Fruit fly (Drosophila melanogaster) whole organism, embryonic: ENCODE data around the gene hob.

Experiments used
- CG10543 ChIP-seq: fragments of 200-800 bp; sonication (Bioruptor generic); optimal IDR thresholded peaks from 3 replicates; lab custom pipeline; 2017; ENCODE audit warnings: missing biosample characterization, mild to moderate bottlenecking, missing genetic modification characterization, moderate library complexity
- CG10959 ChIP-seq: fragments of 200-800 bp; sonication (Bioruptor generic); IDR thresholded peaks from 2 replicates; pipeline ENCODE4 v1.3.6; 2022; ENCODE audit warnings: missing biosample characterization, missing genetic modification characterization
- CG11085 ChIP-seq: fragments of 200-800 bp; sonication (Bioruptor generic); IDR thresholded peaks from 2 replicates; pipeline ENCODE4 v1.3.6; 2022; ENCODE audit warnings: missing biosample characterization, missing genetic modification characterization
- CG11093 ChIP-seq: fragments of 200-800 bp; sonication (Bioruptor generic); IDR thresholded peaks from 3 replicates; pipeline ENCODE4 v1.3.6; 2022; ENCODE audit warnings: missing biosample characterization, missing genetic modification characterization
- CG11695 ChIP-seq: fragments of 200-800 bp; sonication (Bioruptor generic); IDR thresholded peaks from 3 replicates; pipeline ENCODE4 v1.3.6; 2022; ENCODE audit warnings: missing biosample characterization, missing genetic modification characterization
- CG12071 ChIP-seq: fragments of 200-800 bp; sonication (Bioruptor generic); optimal IDR thresholded peaks from 3 replicates; lab custom pipeline; 2018; ENCODE audit warnings: missing biosample characterization, mild to moderate bottlenecking, missing genetic modification characterization
- CG12104 ChIP-seq: fragments of 200-800 bp; sonication (Bioruptor generic); optimal IDR thresholded peaks from 3 replicates; lab custom pipeline; 2016; ENCODE audit warnings: missing biosample characterization, missing genetic modification characterization
- CG12391 ChIP-seq: fragments of 200-800 bp; sonication (Bioruptor generic); optimal IDR thresholded peaks from 3 replicates; lab custom pipeline; 2018; ENCODE audit warnings: missing biosample characterization, mild to moderate bottlenecking, missing genetic modification characterization, moderate library complexity
- CG12659 ChIP-seq: fragments of 200-800 bp; sonication (Bioruptor generic); optimal IDR thresholded peaks from 3 replicates; lab custom pipeline; 2017; ENCODE audit warnings: mild to moderate bottlenecking, missing biosample characterization, missing genetic modification reagents, missing genetic modification characterization
- CG13424 ChIP-seq: fragments of 200-800 bp; sonication (Bioruptor generic); optimal IDR thresholded peaks from 2 replicates; lab custom pipeline; 2019; ENCODE audit warnings: missing biosample characterization, mild to moderate bottlenecking, missing genetic modification characterization, moderate library complexity
- CG15011 ChIP-seq: fragments of 200-800 bp; sonication (Bioruptor generic); optimal IDR thresholded peaks from 3 replicates; lab custom pipeline; 2018; ENCODE audit warnings: missing biosample characterization, mild to moderate bottlenecking, missing genetic modification characterization
- CG15479 ChIP-seq: fragments of 200-800 bp; sonication (Bioruptor generic); optimal IDR thresholded peaks from 3 replicates; lab custom pipeline; 2019; ENCODE audit warnings: missing biosample characterization, mild to moderate bottlenecking, missing genetic modification characterization, moderate library complexity
- CG18619 ChIP-seq: fragments of 200-800 bp; sonication (Bioruptor generic); optimal IDR thresholded peaks from 3 replicates; lab custom pipeline; 2017; ENCODE audit warnings: missing biosample characterization, mild to moderate bottlenecking, missing genetic modification characterization
- CG18764 ChIP-seq: fragments of 200-800 bp; sonication (Bioruptor generic); optimal IDR thresholded peaks from 3 replicates; lab custom pipeline; 2016; ENCODE audit warnings: missing biosample characterization, missing genetic modification characterization
- CG2129 ChIP-seq: fragments of 200-800 bp; sonication (Bioruptor generic); IDR thresholded peaks from 2 replicates; pipeline ENCODE4 v1.3.6; 2022; ENCODE audit warnings: missing biosample characterization, missing genetic modification characterization; ENCODE audit not compliant: partially characterized antibody
- CG31365 ChIP-seq: fragments of 200-800 bp; sonication (Bioruptor generic); optimal IDR thresholded peaks from 2 replicates; lab custom pipeline; 2018; ENCODE audit warnings: missing biosample characterization, mild to moderate bottlenecking, missing genetic modification characterization
- CG4617 ChIP-seq: fragments of 200-800 bp; sonication (Bioruptor generic); optimal IDR thresholded peaks from 3 replicates; lab custom pipeline; 2016; ENCODE audit warnings: missing biosample characterization, missing genetic modification characterization, borderline replicate concordance
- CG4854 ChIP-seq: fragments of 200-800 bp; sonication (Bioruptor generic); optimal IDR thresholded peaks from 2 replicates; lab custom pipeline; 2016; ENCODE audit warnings: missing biosample characterization, missing genetic modification characterization, inconsistent platforms
- CG7839 ChIP-seq: fragments of 200-800 bp; sonication (Bioruptor generic); optimal IDR thresholded peaks from 3 replicates; lab custom pipeline; 2018; ENCODE audit warnings: missing biosample characterization, mild to moderate bottlenecking, missing genetic modification characterization, moderate library complexity
- CG8281 ChIP-seq: fragments of 200-800 bp; sonication (Bioruptor generic); optimal IDR thresholded peaks from 2 replicates; lab custom pipeline; 2018; ENCODE audit warnings: missing biosample characterization, mild to moderate bottlenecking, missing genetic modification characterization, moderate library complexity
- CG8478 ChIP-seq: fragments of >200 bp; optimal IDR thresholded peaks from 2 replicates; lab custom pipeline; 2018
- Chrac-16 ChIP-seq: fragments of 200-800 bp; sonication (Bioruptor generic); optimal IDR thresholded peaks from 3 replicates; lab custom pipeline; 2016; ENCODE audit warnings: missing biosample characterization, missing genetic modification characterization
- Dip2 ChIP-seq: fragments of 200-800 bp; sonication (Bioruptor generic); IDR thresholded peaks from 2 replicates; pipeline ENCODE4 v1.3.6; 2022; ENCODE audit warnings: missing biosample characterization, missing genetic modification characterization
- Dll ChIP-seq: fragments of 200-800 bp; sonication (Bioruptor generic); IDR thresholded peaks from 4 replicates; pipeline ENCODE4 v1.3.6; 2022; ENCODE audit warnings: missing biosample characterization, missing genetic modification characterization; ENCODE audit not compliant: partially characterized antibody
- HHEX ChIP-seq: fragments of 200-800 bp; sonication (Bioruptor generic); optimal IDR thresholded peaks from 3 replicates; lab custom pipeline; 2017; ENCODE audit warnings: missing biosample characterization, mild to moderate bottlenecking, missing genetic modification characterization, missing genetic modification reagents
- Hey ChIP-seq: fragments of 200-800 bp; sonication (Bioruptor generic); optimal IDR thresholded peaks from 3 replicates; lab custom pipeline; 2018; ENCODE audit warnings: missing biosample characterization, mild to moderate bottlenecking, missing genetic modification characterization
- Med ChIP-seq: fragments of 200-800 bp; sonication (Bioruptor generic); peaks from one replicate; lab custom pipeline; 2016; ENCODE audit warnings: missing biosample characterization, missing genetic modification characterization, mild to moderate bottlenecking, inconsistent platforms, moderate library complexity
- Pdp1 ChIP-seq, 2 experiments: fragments of 200-800 bp; sonication (Bioruptor generic); optimal IDR thresholded peaks; 3 replicates each; lab custom pipeline; 2016; ENCODE audit warnings: missing biosample characterization in 2 of 2, missing genetic modification characterization in 2 of 2, mild to moderate bottlenecking in 1 of 2, moderate library complexity in 1 of 2
- Six4 ChIP-seq: fragments of 200-800 bp; sonication (Bioruptor generic); optimal IDR thresholded peaks from 2 replicates; lab custom pipeline; 2016; ENCODE audit warnings: missing biosample characterization, missing genetic modification characterization
- Vsx1 ChIP-seq: fragments of 200-800 bp; sonication (Bioruptor generic); optimal IDR thresholded peaks from 2 replicates; lab custom pipeline; 2017; ENCODE audit warnings: missing biosample characterization, mild to moderate bottlenecking, missing genetic modification characterization, missing genetic modification reagents
- Xbp1 ChIP-seq: fragments of 200-800 bp; sonication (Bioruptor generic); optimal IDR thresholded peaks from 3 replicates; lab custom pipeline; 2016; ENCODE audit warnings: missing biosample characterization, mild to moderate bottlenecking, missing genetic modification characterization
- az2 ChIP-seq: fragments of 200-800 bp; sonication (Bioruptor generic); optimal IDR thresholded peaks from 3 replicates; lab custom pipeline; 2016; ENCODE audit warnings: missing biosample characterization, missing genetic modification characterization
- bsh ChIP-seq, 2 experiments: fragments of 200-800 bp; sonication (Bioruptor generic); optimal IDR thresholded peaks; 2 replicates each; lab custom pipeline; 2017 to 2018; ENCODE audit warnings: mild to moderate bottlenecking in 2 of 2, missing biosample characterization in 2 of 2, missing genetic modification characterization in 2 of 2, moderate library complexity in 1 of 2
- chinmo ChIP-seq: fragments of 200-800 bp; sonication (Bioruptor generic); IDR thresholded peaks from 4 replicates; pipeline ENCODE4 v1.3.6; 2022; ENCODE audit warnings: missing biosample characterization, missing genetic modification characterization; ENCODE audit not compliant: partially characterized antibody
- crol ChIP-seq: fragments of 200-800 bp; sonication (Bioruptor generic); IDR thresholded peaks from 2 replicates; pipeline ENCODE4 v1.3.6; 2022; ENCODE audit warnings: missing biosample characterization, missing genetic modification characterization
- crp ChIP-seq, 2 experiments: fragments of 200-800 bp; sonication (Bioruptor generic); optimal IDR thresholded peaks; 2 replicates in 1 of 2; 3 replicates in 1 of 2; lab custom pipeline; 2017; ENCODE audit warnings: missing biosample characterization in 2 of 2, missing genetic modification characterization in 2 of 2, mild to moderate bottlenecking in 1 of 2, moderate library complexity in 1 of 2
- dimm ChIP-seq: fragments of 200-800 bp; sonication (Bioruptor generic); IDR thresholded peaks from 2 replicates; pipeline ENCODE4 v1.3.6; 2022; ENCODE audit warnings: missing biosample characterization, missing genetic modification characterization
- dmrt11E ChIP-seq: fragments of 200-800 bp; sonication (Bioruptor generic); optimal IDR thresholded peaks from 3 replicates; lab custom pipeline; 2018; ENCODE audit warnings: missing biosample characterization, mild to moderate bottlenecking, missing genetic modification characterization, moderate library complexity
- dpn ChIP-seq, 2 experiments: fragments of 200-800 bp; sonication (Bioruptor generic); optimal IDR thresholded peaks; 3 replicates each; lab custom pipeline; 2016; ENCODE audit warnings: missing biosample characterization in 2 of 2, missing genetic modification characterization in 2 of 2
- grau ChIP-seq: fragments of 200-800 bp; optimal IDR thresholded peaks from 3 replicates; lab custom pipeline; 2019; ENCODE audit warnings: missing biosample characterization, mild to moderate bottlenecking, missing genetic modification characterization, moderate library complexity
- gsb-n ChIP-seq: fragments of 200-800 bp; sonication (Bioruptor generic); optimal IDR thresholded peaks from 3 replicates; lab custom pipeline; 2018; ENCODE audit warnings: missing biosample characterization, mild to moderate bottlenecking, missing genetic modification characterization
- jumu ChIP-seq: fragments of 200-800 bp; sonication (Bioruptor generic); optimal IDR thresholded peaks from 3 replicates; lab custom pipeline; 2016; ENCODE audit warnings: missing biosample characterization, missing genetic modification characterization
- luna ChIP-seq: fragments of 200-800 bp; sonication (Bioruptor generic); optimal IDR thresholded peaks from 2 replicates; lab custom pipeline; 2016; ENCODE audit warnings: missing biosample characterization, missing genetic modification characterization
- mam ChIP-seq: fragments of 200-800 bp; sonication (Bioruptor generic); optimal IDR thresholded peaks from 3 replicates; lab custom pipeline; 2016; ENCODE audit warnings: missing biosample characterization, missing genetic modification characterization
- oc ChIP-seq: fragments of 200-800 bp; sonication (Bioruptor generic); optimal IDR thresholded peaks from 2 replicates; lab custom pipeline; 2018; ENCODE audit warnings: missing biosample characterization, mild to moderate bottlenecking, missing genetic modification characterization, moderate library complexity
- peb ChIP-seq: fragments of 200-800 bp; sonication (Bioruptor generic); IDR thresholded peaks from 2 replicates; pipeline ENCODE4 v1.3.6; 2022; ENCODE audit warnings: missing biosample characterization, missing genetic modification characterization
- phol ChIP-seq: fragments of 200-800 bp; sonication (Bioruptor generic); optimal IDR thresholded peaks from 3 replicates; lab custom pipeline; 2018; ENCODE audit warnings: missing biosample characterization, mild to moderate bottlenecking, missing genetic modification characterization, moderate library complexity
- repo ChIP-seq: fragments of 200-800 bp; sonication (Bioruptor generic); optimal IDR thresholded peaks from 2 replicates; lab custom pipeline; 2016; ENCODE audit warnings: missing biosample characterization, missing genetic modification characterization
- sima ChIP-seq: fragments of 200-800 bp; sonication (Bioruptor generic); optimal IDR thresholded peaks from 2 replicates; lab custom pipeline; 2016; ENCODE audit warnings: missing biosample characterization, missing genetic modification characterization
- ssp ChIP-seq: fragments of 200-800 bp; sonication (Bioruptor generic); IDR thresholded peaks from 2 replicates; pipeline ENCODE4 v1.3.6; 2022; ENCODE audit warnings: missing biosample characterization, missing genetic modification characterization
- ttk ChIP-seq: fragments of 200-800 bp; sonication (Bioruptor generic); IDR thresholded peaks from 2 replicates; pipeline ENCODE4 v2.1.2; 2022; ENCODE audit warnings: missing biosample characterization, missing genetic modification characterization
- tx ChIP-seq: fragments of 200-800 bp; sonication (Bioruptor generic); optimal IDR thresholded peaks from 2 replicates; lab custom pipeline; 2016; ENCODE audit warnings: missing biosample characterization, missing genetic modification characterization

hob gene

DNA sequence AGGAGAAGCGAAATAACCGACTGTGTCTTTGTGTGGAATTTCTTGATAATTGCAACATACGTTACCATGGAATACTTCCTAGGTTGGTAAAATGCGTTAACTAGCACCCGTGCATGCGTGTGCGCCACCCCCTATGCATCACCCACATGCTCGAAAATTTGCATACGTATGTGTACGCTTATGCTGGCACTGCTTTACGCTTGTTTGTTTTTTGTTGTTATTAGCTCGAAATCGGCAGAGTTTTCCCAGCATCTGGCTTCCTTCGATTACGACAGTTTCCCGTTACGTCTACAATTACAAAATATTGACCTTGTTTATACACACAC lies 7.7 kb upstream of the hob start:
- TF ChIP-seq Vsx1 (GFP tag; lab: Kevin White, UChicago) (no peak), tx (GFP tag; lab: Kevin White, UChicago) (no peak), jumu (GFP tag; lab: Kevin White, UChicago) (no peak), CG12659 (GFP tag; lab: Kevin White, UChicago) (no peak), CG11085 (GFP tag; lab: Robert Waterston, UW) (no peak), CG12071 (GFP tag; lab: Kevin White, UChicago) (no peak), bsh (GFP tag; optimal IDR thresholded peaks at IDR 0.05; lab: Kevin White, UChicago) (no peak), luna (GFP tag; lab: Kevin White, UChicago) (no peak), Pdp1 (GFP tag; optimal IDR thresholded peaks at IDR 0.05; lab: Kevin White, UChicago) (peak in 1 of 2 experiments; percentile 41), ssp (GFP tag; lab: Robert Waterston, UW) (no peak), peb (GFP tag; lab: Robert Waterston, UW) (no peak), CG18619 (no peak), crp (GFP tag; optimal IDR thresholded peaks at IDR 0.05; lab: Kevin White, UChicago) (no peak), CG11695 (GFP tag; lab: Robert Waterston, UW) (no peak), CG8478 (lab: Kevin White, UChicago) (peak; percentile 52), chinmo (GFP tag; lab: Robert Waterston, UW) (0 out of 4 replicates have a peak, but pooled peaks have one; percentile 84), ttk (GFP tag; lab: Robert Waterston, UW) (no peak), CG10543 (no peak), CG4854 (GFP tag; lab: Kevin White, UChicago) (no peak), CG2129 (GFP tag; lab: Robert Waterston, UW) (no peak), Hey (tag; lab: Kevin White, UChicago) (no peak), CG7839 (tag; lab: Kevin White, UChicago) (no peak), CG15479 (GFP tag; lab: Kevin White, UChicago) (peak; percentile 22), CG18764 (GFP tag; lab: Kevin White, UChicago) (no peak), Chrac-16 (GFP tag; lab: Kevin White, UChicago) (no peak), CG13424 (no peak), mam (no peak), CG31365 (no peak), dpn (GFP tag; optimal IDR thresholded peaks at IDR 0.05; lab: Kevin White, UChicago) (no peak), dmrt11E (tag; lab: Kevin White, UChicago) (no peak), Dip2 (GFP tag; lab: Robert Waterston, UW) (no peak), dimm (GFP tag; lab: Robert Waterston, UW) (no peak), CG12391 (tag; lab: Kevin White, UChicago) (no peak), Med (GFP tag; lab: Kevin White, UChicago) (no peak), CG11093 (GFP tag; lab: Robert Waterston, UW) (no peak), CG8281 (tag; lab: Kevin White, UChicago) (no peak), crol (peak; percentile 82), Xbp1 (GFP tag; lab: Kevin White, UChicago) (no peak), CG15011 (GFP tag; lab: Kevin White, UChicago) (no peak), Dll (GFP tag; lab: Robert Waterston, UW) (no peak), grau (tag; lab: Kevin White, UChicago) (no peak), phol (tag; lab: Kevin White, UChicago) (no peak), CG12104 (GFP tag; lab: Kevin White, UChicago) (no peak), CG4617 (GFP tag; lab: Kevin White, UChicago) (no peak), CG10959 (no peak), HHEX (GFP tag; lab: Kevin White, UChicago) (no peak), repo (GFP tag; lab: Kevin White, UChicago) (no peak), gsb-n (tag; lab: Kevin White, UChicago) (no peak), oc (no peak), Six4 (GFP tag; lab: Kevin White, UChicago) (no peak), az2 (GFP tag; lab: Kevin White, UChicago) (no peak), sima (GFP tag; lab: Kevin White, UChicago) (no peak)
